Worm (Caenorhabditis elegans): Measurements from ENCODE around the gene cth-1.

- TF ChIP-seq him-1 (tag; optimal IDR thresholded peaks at IDR 0.05), result no peak
- no peak for TF ChIP-seq W03F9.2 (tag; optimal IDR thresholded peaks at IDR 0.05)
- TF ChIP-seq dao-5 (tag; optimal IDR thresholded peaks at IDR 0.05), result no peak
Observed at ce11 chrV:16053373-16053772, 47.1 kb upstream of the cth-1 start, which contains the start of gene F14H3.3.
